Worm (Caenorhabditis elegans) whole organism, L2 larva: ENCODE data around the gene cec-5.

Source experiments
- F13H6.1 ChIP-seq: sonication (generic microtip); optimal IDR thresholded peaks from 2 replicates; lab custom pipeline; 2016; ENCODE audit warnings: missing genetic modification characterization, missing compliant biosample characterization
- R02D3.7 ChIP-seq: fragments of 150-350 bp; optimal IDR thresholded peaks from 2 replicates; lab custom pipeline; 2014; ENCODE audit warnings: missing biosample characterization, missing genetic modification characterization
- Y55F3AM.14 ChIP-seq: fragments of 200-800 bp; sonication (Bioruptor generic); optimal IDR thresholded peaks from 2 replicates; lab custom pipeline; 2018; ENCODE audit warnings: mild to moderate bottlenecking, missing genetic modification characterization, missing compliant biosample characterization
- ama-1 ChIP-seq: fragments of 150-350 bp; optimal IDR thresholded peaks from 2 replicates; lab custom pipeline; 2018; ENCODE audit warnings: inconsistent platforms
- lin-39 ChIP-seq: fragments of 150-350 bp; optimal IDR thresholded peaks from 2 replicates; lab custom pipeline; 2014; ENCODE audit warnings: missing biosample characterization, missing genetic modification reagents, missing genetic modification characterization
- mdl-1 ChIP-seq, 2 experiments: fragments of 150-350 bp in 1 of 2; sonication (generic microtip) in 1 of 2; optimal IDR thresholded peaks; 2 replicates each; lab custom pipeline; 2017; ENCODE audit warnings: missing biosample characterization in 2 of 2, missing genetic modification characterization in 2 of 2
- nhr-23 ChIP-seq: fragments of 150-350 bp; optimal IDR thresholded peaks from 2 replicates; lab custom pipeline; 2014; ENCODE audit warnings: missing biosample characterization, missing genetic modification reagents, missing genetic modification characterization
- nhr-237 ChIP-seq: fragments of 150-350 bp; optimal IDR thresholded peaks from 2 replicates; lab custom pipeline; 2014; ENCODE audit warnings: missing biosample characterization, missing genetic modification characterization
- nhr-25 ChIP-seq: fragments of 150-350 bp; sonication (generic microtip); optimal IDR thresholded peaks from 3 replicates; lab custom pipeline; 2014; ENCODE audit warnings: missing biosample characterization, missing genetic modification characterization
- snpc-4 ChIP-seq: fragments of 150-350 bp; optimal IDR thresholded peaks from 2 replicates; lab custom pipeline; 2014; ENCODE audit warnings: missing biosample characterization, missing genetic modification characterization
- ztf-4 ChIP-seq: fragments of 150-350 bp; optimal IDR thresholded peaks from 2 replicates; lab custom pipeline; 2014; ENCODE audit warnings: missing biosample characterization, missing genetic modification characterization

DNA sequence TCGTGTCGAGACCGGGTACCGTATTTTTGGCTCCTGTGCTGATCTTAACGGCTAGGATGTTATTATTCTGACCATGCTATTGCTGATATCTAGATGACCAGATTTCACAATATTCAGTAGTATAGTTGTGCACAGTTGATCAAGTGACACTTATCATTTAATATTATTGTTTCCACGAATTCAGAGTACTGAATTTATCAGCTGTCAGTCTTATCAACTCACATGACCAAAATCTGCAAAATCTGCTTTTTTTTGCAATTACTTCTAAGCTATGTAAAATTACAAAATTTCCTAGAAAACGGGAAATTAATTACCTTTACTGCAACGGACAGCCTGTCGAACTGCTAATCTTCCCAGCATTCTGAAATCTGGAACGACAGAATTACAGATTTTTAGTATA, 29.5 kb downstream of the cec-5 start, which contains the start of gene pam-1:
- no peak for TF ChIP-seq F13H6.1 (tag; lab: Kevin White, UChicago)
- no peak for TF ChIP-seq ztf-4
- TF ChIP-seq nhr-23 (tag; lab: Kevin White, UChicago): no peak
- TF ChIP-seq nhr-25: no peak
- no peak for TF ChIP-seq ama-1 (lab: Kevin White, UChicago)
- TF ChIP-seq lin-39 (tag; lab: Kevin White, UChicago): no peak
- TF ChIP-seq mdl-1 (tag; optimal IDR thresholded peaks at IDR 0.05; lab: Kevin White, UChicago): no peak
- no peak for TF ChIP-seq nhr-237 (tag; lab: Kevin White, UChicago)
- TF ChIP-seq Y55F3AM.14 (GFP tag; lab: Kevin White, UChicago): no peak
- no peak for TF ChIP-seq R02D3.7 (tag; lab: Kevin White, UChicago)
- TF ChIP-seq snpc-4: no peak
